Worm (Caenorhabditis elegans) whole organism, L3 larva: ENCODE results near the gene srm-4.

ENCODE experiments used
- R02D3.7 ChIP-seq: fragments of 150-350 bp; optimal IDR thresholded peaks from 2 replicates; lab custom pipeline; 2014; ENCODE audit warnings: missing biosample characterization, missing genetic modification characterization
- ama-1 ChIP-seq: fragments of 150-350 bp; optimal IDR thresholded peaks from 2 replicates; lab custom pipeline; 2018
- ceh-28 ChIP-seq: fragments of 150-350 bp; optimal IDR thresholded peaks from 2 replicates; lab custom pipeline; 2014; ENCODE audit warnings: missing biosample characterization, missing genetic modification reagents, missing genetic modification characterization
- ceh-82 ChIP-seq: fragments of 150-350 bp; optimal IDR thresholded peaks from 2 replicates; lab custom pipeline; 2014; ENCODE audit warnings: missing biosample characterization, missing genetic modification characterization
- ceh-9 ChIP-seq: sonication (generic microtip); optimal IDR thresholded peaks from 2 replicates; lab custom pipeline; 2018; ENCODE audit warnings: missing biosample characterization, missing genetic modification characterization
- egl-27 ChIP-seq: sonication (generic microtip); optimal IDR thresholded peaks from 4 replicates; lab custom pipeline; 2017; ENCODE audit warnings: missing biosample characterization, missing genetic modification reagents, missing genetic modification characterization
- egl-5 ChIP-seq: fragments of 150-350 bp; optimal IDR thresholded peaks from 2 replicates; lab custom pipeline; 2017; ENCODE audit warnings: missing biosample characterization, missing genetic modification reagents, missing genetic modification characterization, inconsistent platforms
- elt-1 ChIP-seq: fragments of 150-350 bp; optimal IDR thresholded peaks from 2 replicates; lab custom pipeline; 2014; ENCODE audit warnings: missing biosample characterization, missing genetic modification characterization
- elt-2 ChIP-seq: sonication (generic microtip); optimal IDR thresholded peaks from 2 replicates; lab custom pipeline; 2016; ENCODE audit warnings: missing genetic modification reagents, mild to moderate bottlenecking, missing genetic modification characterization, missing compliant biosample characterization
- elt-3 ChIP-seq, 3 experiments: fragments of 150-350 bp in 1 of 3; sonication (generic microtip) in 2 of 3; optimal IDR thresholded peaks; 2 replicates in 2 of 3; 4 replicates in 1 of 3; lab custom pipeline; 2014 to 2017; ENCODE audit warnings: missing biosample characterization in 3 of 3, missing genetic modification characterization in 3 of 3
- fkh-2 ChIP-seq: fragments of 150-350 bp; optimal IDR thresholded peaks from 2 replicates; lab custom pipeline; 2014; ENCODE audit warnings: missing biosample characterization, missing genetic modification reagents, missing genetic modification characterization
- fos-1 ChIP-seq: fragments of 150-350 bp; optimal IDR thresholded peaks from 2 replicates; lab custom pipeline; 2014; ENCODE audit warnings: missing biosample characterization, missing genetic modification characterization
- hmg-11 ChIP-seq: sonication (generic microtip); optimal IDR thresholded peaks from 2 replicates; lab custom pipeline; 2016; ENCODE audit warnings: missing genetic modification characterization, missing compliant biosample characterization
- jun-1 ChIP-seq: fragments of 150-350 bp; optimal IDR thresholded peaks from 2 replicates; lab custom pipeline; 2014; ENCODE audit warnings: missing biosample characterization, missing genetic modification reagents, missing genetic modification characterization
- lin-15B ChIP-seq: fragments of 150-350 bp; optimal IDR thresholded peaks from 2 replicates; lab custom pipeline; 2014; ENCODE audit warnings: missing biosample characterization, missing genetic modification characterization
- lsy-12 ChIP-seq: sonication (generic microtip); optimal IDR thresholded peaks from 2 replicates; lab custom pipeline; 2016; ENCODE audit warnings: mild to moderate bottlenecking, missing genetic modification characterization, missing compliant biosample characterization
- mdl-1 ChIP-seq: fragments of 150-350 bp; optimal IDR thresholded peaks from 2 replicates; lab custom pipeline; 2014; ENCODE audit warnings: missing biosample characterization, missing genetic modification characterization
- mml-1 ChIP-seq: fragments of 150-350 bp; sonication (generic microtip); optimal IDR thresholded peaks from 3 replicates; lab custom pipeline; 2014; ENCODE audit warnings: missing biosample characterization, missing genetic modification characterization
- nfya-1 ChIP-seq: sonication (generic microtip); optimal IDR thresholded peaks from 2 replicates; lab custom pipeline; 2017; ENCODE audit warnings: missing genetic modification characterization, mild to moderate bottlenecking, missing compliant biosample characterization, antibody characterized with exemption, moderate library complexity; ENCODE audit not compliant: insufficient read depth
- nhr-23 ChIP-seq: fragments of 150-350 bp; optimal IDR thresholded peaks from 2 replicates; lab custom pipeline; 2014; ENCODE audit warnings: missing biosample characterization, missing genetic modification reagents, missing genetic modification characterization
- nhr-237 ChIP-seq: fragments of 150-350 bp; optimal IDR thresholded peaks from 2 replicates; lab custom pipeline; 2014; ENCODE audit warnings: missing biosample characterization, missing genetic modification characterization
- nhr-25 ChIP-seq: sonication (generic microtip); optimal IDR thresholded peaks from 2 replicates; lab custom pipeline; 2017; ENCODE audit warnings: missing biosample characterization, missing genetic modification characterization
- nhr-28 ChIP-seq: fragments of 150-350 bp; optimal IDR thresholded peaks from 2 replicates; lab custom pipeline; 2014; ENCODE audit warnings: missing biosample characterization, missing genetic modification characterization
- nhr-43 ChIP-seq: sonication (generic microtip); optimal IDR thresholded peaks from 2 replicates; lab custom pipeline; 2016; ENCODE audit warnings: mild to moderate bottlenecking, missing genetic modification characterization, missing compliant biosample characterization; ENCODE audit not compliant: poor library complexity, severe bottlenecking
- nhr-67 ChIP-seq: fragments of 150-350 bp; optimal IDR thresholded peaks from 2 replicates; lab custom pipeline; 2014; ENCODE audit warnings: missing biosample characterization, missing genetic modification characterization
- nhr-76 ChIP-seq: fragments of 150-350 bp; sonication (generic microtip); optimal IDR thresholded peaks from 5 replicates; lab custom pipeline; 2014; ENCODE audit warnings: missing biosample characterization, missing genetic modification characterization
- pha-4 ChIP-seq: fragments of 150-350 bp; optimal IDR thresholded peaks from 2 replicates; lab custom pipeline; 2014; ENCODE audit warnings: missing biosample characterization, missing genetic modification reagents, missing genetic modification characterization
- pqm-1 ChIP-seq: fragments of 150-350 bp; optimal IDR thresholded peaks from 2 replicates; lab custom pipeline; 2017; ENCODE audit warnings: missing biosample characterization, missing genetic modification characterization, inconsistent platforms
- skn-1 ChIP-seq: fragments of 150-350 bp; optimal IDR thresholded peaks from 2 replicates; lab custom pipeline; 2014; ENCODE audit warnings: missing biosample characterization, missing genetic modification characterization
- snpc-4 ChIP-seq: fragments of 150-350 bp; optimal IDR thresholded peaks from 2 replicates; lab custom pipeline; 2014; ENCODE audit warnings: missing biosample characterization, missing genetic modification characterization
- unc-39 ChIP-seq: sonication (generic microtip); optimal IDR thresholded peaks from 4 replicates; lab custom pipeline; 2017; ENCODE audit warnings: missing biosample characterization, missing genetic modification characterization
- unc-62 ChIP-seq: fragments of 150-350 bp; sonication (generic microtip); optimal IDR thresholded peaks from 4 replicates; lab custom pipeline; 2014; ENCODE audit warnings: missing biosample characterization, missing genetic modification reagents, missing genetic modification characterization
- ztf-11 ChIP-seq: fragments of 150-350 bp; optimal IDR thresholded peaks from 2 replicates; lab custom pipeline; 2014; ENCODE audit warnings: missing biosample characterization, missing genetic modification characterization
- ztf-4 ChIP-seq: fragments of 150-350 bp; optimal IDR thresholded peaks from 2 replicates; lab custom pipeline; 2014; ENCODE audit warnings: missing biosample characterization, missing genetic modification characterization

srm-4 gene

DNA sequence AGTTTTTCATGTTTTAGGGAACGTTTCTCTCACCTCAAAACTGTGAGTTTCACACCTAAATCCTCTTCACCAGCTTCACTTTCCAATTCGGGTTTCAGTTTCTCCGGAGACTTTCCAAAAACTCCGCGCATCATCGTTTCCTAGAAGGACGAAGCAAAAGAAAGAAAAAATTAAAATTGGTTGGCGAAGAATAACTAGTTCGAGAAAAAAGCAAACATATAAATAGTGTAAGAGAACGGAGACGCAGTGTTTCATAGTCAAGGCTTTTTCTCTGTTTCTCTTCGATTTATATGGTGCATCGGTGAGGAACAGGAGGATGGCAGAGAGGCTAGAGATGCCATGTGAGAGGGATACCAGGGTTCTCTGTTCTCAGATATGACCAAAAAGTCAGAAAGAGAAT is 10.5 kb upstream of the srm-4 start, which contains the start of gene F47B8.3:
F47B8.3 (minus strand) TSS at position 261 of the 400 bp plus-strand sequence.
- peak; percentile 14 for TF ChIP-seq skn-1
- peak; percentile 27 for TF ChIP-seq egl-5 (tag; lab: Kevin White, UChicago)
- peak; percentile 15 for TF ChIP-seq lin-15B (tag; lab: Kevin White, UChicago)
- peak; percentile 45 for TF ChIP-seq nhr-25
- TF ChIP-seq pha-4 (tag; lab: Kevin White, UChicago): peak; percentile 63
- TF ChIP-seq hmg-11: peak; percentile 43
- TF ChIP-seq nhr-23 (tag; lab: Kevin White, UChicago): peak; percentile 6
- TF ChIP-seq unc-39 (tag; lab: Kevin White, UChicago): no peak
- peak; percentile 69 for TF ChIP-seq nfya-1 (tag; lab: Kevin White, UChicago)
- TF ChIP-seq pqm-1: no peak
- TF ChIP-seq ztf-11 (tag; lab: Kevin White, UChicago): no peak
- peak; percentile 17 for TF ChIP-seq snpc-4 (tag; lab: Kevin White, UChicago)
- peak; percentile 5 for TF ChIP-seq ama-1 (lab: Kevin White, UChicago)

- TF ChIP-seq pha-4 (tag; lab: Kevin White, UChicago) (peak; percentile 90), nhr-28 (tag; lab: Kevin White, UChicago) (no peak), lsy-12 (no peak), fkh-2 (tag; lab: Kevin White, UChicago) (no peak), elt-3 (tag; optimal IDR thresholded peaks at IDR 0.05; lab: Kevin White, UChicago) (no peak), R02D3.7 (tag; lab: Kevin White, UChicago) (no peak), jun-1 (tag; lab: Kevin White, UChicago) (no peak), elt-2 (tag; lab: Kevin White, UChicago) (peak; percentile 69), ama-1 (lab: Kevin White, UChicago) (no peak), ztf-11 (tag; lab: Kevin White, UChicago) (no peak), pqm-1 (peak; percentile 59)
Measured at ce11 chrV:14324502-14325467, 8.4 kb upstream of the srm-4 start, which contains the start of the genes F47B8.4 and F47B8.18. F47B8.4 (minus strand) TSS chrV:14324673. F47B8.18 (minus strand) TSS chrV:14325464.

DNA sequence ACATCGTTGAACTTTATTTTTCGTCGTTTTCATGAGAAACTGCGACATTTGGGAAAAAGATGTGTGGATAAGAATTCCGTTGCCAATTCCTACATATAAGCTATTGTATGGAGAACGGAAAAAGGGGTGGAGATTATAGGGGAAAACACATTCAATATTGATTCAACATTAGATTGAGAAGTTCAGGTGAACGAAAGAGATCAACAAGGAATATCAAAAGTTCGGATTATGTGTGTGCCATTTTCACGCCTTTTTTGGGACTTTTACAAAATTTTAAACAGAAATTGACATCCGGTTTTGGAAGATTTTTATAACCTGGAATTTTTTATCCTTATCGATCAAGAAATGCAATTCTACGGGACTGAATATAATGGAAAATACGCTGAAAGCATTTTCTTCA is 5.4 kb upstream of the srm-4 start, which contains the start of gene F47B8.5:
F47B8.5 (minus strand) TSS at position 101 of the 400 bp plus-strand sequence.
- TF ChIP-seq skn-1: no peak
- no peak for TF ChIP-seq ceh-9
- no peak for TF ChIP-seq pqm-1
- TF ChIP-seq ama-1 (lab: Kevin White, UChicago): no peak
- no peak for TF ChIP-seq R02D3.7 (tag; lab: Kevin White, UChicago)
- no peak for TF ChIP-seq nhr-67 (tag; lab: Kevin White, UChicago)
- no peak for TF ChIP-seq nfya-1 (tag; lab: Kevin White, UChicago)
- TF ChIP-seq ceh-82 (tag; lab: Kevin White, UChicago): no peak
- TF ChIP-seq egl-27 (tag; lab: Kevin White, UChicago): no peak
- TF ChIP-seq ceh-28 (tag; lab: Kevin White, UChicago): no peak
- TF ChIP-seq mml-1: no peak
- TF ChIP-seq, all 47 proteins: peak for 0

DNA sequence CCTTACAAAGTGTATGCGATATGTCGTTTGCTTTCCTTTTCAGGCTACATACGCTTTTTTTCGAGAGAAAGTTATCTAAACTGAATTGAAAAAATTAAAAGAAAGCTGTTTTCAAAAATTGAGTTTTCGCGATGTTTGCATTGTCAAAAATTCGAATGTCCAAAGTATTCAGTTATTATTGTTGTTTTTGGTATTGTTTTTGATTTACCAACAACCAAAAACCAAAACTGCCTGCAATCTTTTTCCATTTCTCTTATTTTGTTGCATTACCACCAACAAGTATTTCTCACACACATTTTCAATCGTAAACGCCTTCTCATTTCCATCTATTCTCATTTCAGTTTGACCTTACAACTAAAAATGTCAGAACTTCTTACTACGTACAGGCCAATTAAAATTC is 4.4 kb upstream of the srm-4 start, which contains the start of gene pepm-1:
pepm-1 (plus strand) TSS at position 301 of the 400 bp plus-strand sequence.
- TF ChIP-seq nhr-43 (tag; lab: Kevin White, UChicago): no peak
- no peak for TF ChIP-seq nhr-67 (tag; lab: Kevin White, UChicago)
- TF ChIP-seq mdl-1: no peak
- no peak for TF ChIP-seq ztf-11 (tag; lab: Kevin White, UChicago)
- no peak for TF ChIP-seq nhr-237 (tag; lab: Kevin White, UChicago)
- no peak for TF ChIP-seq fos-1 (tag; lab: Kevin White, UChicago)
- TF ChIP-seq unc-62: no peak
- TF ChIP-seq ztf-4 (tag; lab: Kevin White, UChicago): no peak
- TF ChIP-seq lsy-12: no peak
- TF ChIP-seq nhr-76 (tag; lab: Kevin White, UChicago): no peak
- TF ChIP-seq fkh-2 (tag; lab: Kevin White, UChicago): no peak
- no peak for TF ChIP-seq elt-1 (tag; lab: Kevin White, UChicago)
- TF ChIP-seq, all 47 proteins: peak for 0
